Fruit fly (Drosophila melanogaster) whole organism, embryonic: ENCODE results near the gene VhaM9.7-d.

Source experiments
- Atf3 ChIP-seq: fragments of 200-800 bp; sonication (Bioruptor generic); optimal IDR thresholded peaks from 3 replicates; lab custom pipeline; 2016; ENCODE audit warnings: missing biosample characterization, missing genetic modification characterization
- BEAF-32 ChIP-seq: fragments of 200-800 bp; sonication (Bioruptor generic); optimal IDR thresholded peaks from 3 replicates; lab custom pipeline; 2017; ENCODE audit warnings: missing biosample characterization, missing genetic modification characterization, mild to moderate bottlenecking, moderate library complexity, missing genetic modification reagents
- CG10209 ChIP-seq: fragments of 200-800 bp; sonication (Bioruptor generic); optimal IDR thresholded peaks from 3 replicates; lab custom pipeline; 2017; ENCODE audit warnings: missing biosample characterization, mild to moderate bottlenecking, missing genetic modification characterization, missing genetic modification reagents
- CG11723 ChIP-seq: fragments of 200-800 bp; sonication (Bioruptor generic); optimal IDR thresholded peaks from 2 replicates; lab custom pipeline; 2017; ENCODE audit warnings: missing biosample characterization, mild to moderate bottlenecking, missing genetic modification characterization
- CG12071 ChIP-seq: fragments of 200-800 bp; sonication (Bioruptor generic); optimal IDR thresholded peaks from 3 replicates; lab custom pipeline; 2018; ENCODE audit warnings: missing biosample characterization, mild to moderate bottlenecking, missing genetic modification characterization
- CG12155 ChIP-seq: fragments of 200-800 bp; sonication (Bioruptor generic); optimal IDR thresholded peaks from 3 replicates; lab custom pipeline; 2016; ENCODE audit warnings: missing biosample characterization, missing genetic modification characterization
- CG12299 ChIP-seq: fragments of 200-800 bp; sonication (Bioruptor generic); optimal IDR thresholded peaks from 2 replicates; lab custom pipeline; 2018; ENCODE audit warnings: missing biosample characterization, mild to moderate bottlenecking, missing genetic modification characterization
- CG12744 ChIP-seq: fragments of 200-800 bp; sonication (Bioruptor generic); optimal IDR thresholded peaks from 2 replicates; lab custom pipeline; 2016; ENCODE audit warnings: missing biosample characterization, missing genetic modification characterization
- CG14710 ChIP-seq: fragments of 200-800 bp; sonication (Bioruptor generic); optimal IDR thresholded peaks from 3 replicates; lab custom pipeline; 2019; ENCODE audit warnings: missing biosample characterization, mild to moderate bottlenecking, missing genetic modification characterization, moderate library complexity
- CG16815 ChIP-seq: fragments of 200-800 bp; sonication (Bioruptor generic); optimal IDR thresholded peaks from 3 replicates; lab custom pipeline; 2017; ENCODE audit warnings: missing biosample characterization, mild to moderate bottlenecking, missing genetic modification characterization
- CG30020 ChIP-seq: fragments of 200-800 bp; optimal IDR thresholded peaks from 2 replicates; lab custom pipeline; 2019; ENCODE audit warnings: missing biosample characterization, mild to moderate bottlenecking, missing genetic modification characterization, moderate library complexity
- CG34224 ChIP-seq: fragments of 200-800 bp; sonication (Bioruptor generic); IDR thresholded peaks from 3 replicates; pipeline ENCODE4 v1.3.6; 2022; ENCODE audit warnings: missing biosample characterization, missing genetic modification characterization; ENCODE audit not compliant: partially characterized antibody
- CG4617 ChIP-seq: fragments of 200-800 bp; sonication (Bioruptor generic); optimal IDR thresholded peaks from 3 replicates; lab custom pipeline; 2016; ENCODE audit warnings: missing biosample characterization, missing genetic modification characterization, borderline replicate concordance
- CG4707 ChIP-seq: fragments of 200-800 bp; sonication (Bioruptor generic); optimal IDR thresholded peaks from 2 replicates; lab custom pipeline; 2018; ENCODE audit warnings: missing biosample characterization, mild to moderate bottlenecking, missing genetic modification characterization, moderate library complexity
- CG5180 ChIP-seq: fragments of 200-800 bp; sonication (Bioruptor generic); optimal IDR thresholded peaks from 3 replicates; lab custom pipeline; 2017; ENCODE audit warnings: missing biosample characterization, missing genetic modification characterization, mild to moderate bottlenecking, moderate library complexity, missing genetic modification reagents
- CG6175 ChIP-seq: fragments of 200-800 bp; sonication (Bioruptor generic); IDR thresholded peaks from 3 replicates; pipeline ENCODE4 v1.3.6; 2022; ENCODE audit warnings: missing biosample characterization, missing genetic modification characterization
- CG6765 ChIP-seq: fragments of 200-800 bp; sonication (Bioruptor generic); optimal IDR thresholded peaks from 3 replicates; lab custom pipeline; 2017; ENCODE audit warnings: missing biosample characterization, mild to moderate bottlenecking, missing genetic modification characterization
- CG7357 ChIP-seq: fragments of 200-800 bp; sonication (Bioruptor generic); IDR thresholded peaks from 3 replicates; pipeline ENCODE4 v1.3.6; 2022; ENCODE audit warnings: missing biosample characterization, missing genetic modification characterization
- CG7928 ChIP-seq: fragments of 200-800 bp; sonication (Bioruptor generic); optimal IDR thresholded peaks from 2 replicates; lab custom pipeline; 2017; ENCODE audit warnings: missing biosample characterization, mild to moderate bottlenecking, missing genetic modification characterization
- CG8765 ChIP-seq: fragments of 200-800 bp; sonication (Bioruptor generic); IDR thresholded peaks from 2 replicates; pipeline ENCODE4 v1.3.6; 2022; ENCODE audit warnings: missing biosample characterization, missing genetic modification characterization
- CG8924 ChIP-seq: fragments of 200-800 bp; optimal IDR thresholded peaks from 3 replicates; lab custom pipeline; 2019; ENCODE audit warnings: missing biosample characterization, mild to moderate bottlenecking, missing genetic modification characterization, moderate library complexity
- CG9727 ChIP-seq: fragments of 200-800 bp; sonication (Bioruptor generic); optimal IDR thresholded peaks from 3 replicates; lab custom pipeline; 2017; ENCODE audit warnings: missing biosample characterization, mild to moderate bottlenecking, missing genetic modification characterization
- CkIIα-i1 ChIP-seq: fragments of 200-800 bp; sonication (Bioruptor generic); IDR thresholded peaks from 2 replicates; pipeline ENCODE4 v1.3.6; 2022; ENCODE audit warnings: missing biosample characterization, missing genetic modification characterization
- CoRest ChIP-seq: fragments of 200-800 bp; sonication (Bioruptor generic); optimal IDR thresholded peaks from 3 replicates; lab custom pipeline; 2018; ENCODE audit warnings: missing biosample characterization, mild to moderate bottlenecking, missing genetic modification characterization, moderate library complexity
- CrebB ChIP-seq: fragments of 200-800 bp; sonication (Bioruptor generic); optimal IDR thresholded peaks from 3 replicates; lab custom pipeline; 2018; ENCODE audit warnings: missing biosample characterization, mild to moderate bottlenecking, missing genetic modification characterization
- Ets65A ChIP-seq: fragments of 200-800 bp; sonication (Bioruptor generic); peaks from one replicate; lab custom pipeline; 2016; ENCODE audit warnings: missing biosample characterization, missing genetic modification characterization
- Fer1 ChIP-seq: fragments of 200-800 bp; sonication (Bioruptor generic); optimal IDR thresholded peaks from 2 replicates; lab custom pipeline; 2017; ENCODE audit warnings: missing biosample characterization, mild to moderate bottlenecking, missing genetic modification characterization
- HLH4C ChIP-seq: fragments of 200-800 bp; sonication (Bioruptor generic); IDR thresholded peaks from 3 replicates; pipeline ENCODE4 v1.3.6; 2022; ENCODE audit warnings: missing biosample characterization, missing genetic modification characterization; ENCODE audit not compliant: partially characterized antibody
- Neu2 ChIP-seq: fragments of 200-800 bp; sonication (Bioruptor generic); optimal IDR thresholded peaks from 3 replicates; lab custom pipeline; 2016; ENCODE audit warnings: missing biosample characterization, missing genetic modification characterization, borderline replicate concordance
- Oaz ChIP-seq: fragments of 200-800 bp; sonication (Bioruptor generic); IDR thresholded peaks from 2 replicates; pipeline ENCODE4 v1.3.6; 2022; ENCODE audit warnings: missing biosample characterization, missing genetic modification characterization
- Six4 ChIP-seq: fragments of 200-800 bp; sonication (Bioruptor generic); optimal IDR thresholded peaks from 2 replicates; lab custom pipeline; 2016; ENCODE audit warnings: missing biosample characterization, missing genetic modification characterization
- YL-1 ChIP-seq: fragments of 200-800 bp; sonication (Bioruptor generic); optimal IDR thresholded peaks from 3 replicates; lab custom pipeline; 2017; ENCODE audit warnings: missing biosample characterization, mild to moderate bottlenecking, missing genetic modification characterization
- ase ChIP-seq: fragments of 200-800 bp; sonication (Bioruptor generic); IDR thresholded peaks from 3 replicates; pipeline ENCODE4 v1.3.6; 2022; ENCODE audit warnings: missing biosample characterization, missing genetic modification characterization
- ato ChIP-seq: fragments of 200-800 bp; sonication (Bioruptor generic); IDR thresholded peaks from 2 replicates; pipeline ENCODE4 v1.3.6; 2022; ENCODE audit warnings: missing biosample characterization, missing genetic modification characterization; ENCODE audit not compliant: partially characterized antibody
- chinmo ChIP-seq: fragments of 200-800 bp; sonication (Bioruptor generic); IDR thresholded peaks from 4 replicates; pipeline ENCODE4 v1.3.6; 2022; ENCODE audit warnings: missing biosample characterization, missing genetic modification characterization; ENCODE audit not compliant: partially characterized antibody
- corto ChIP-seq: fragments of 200-800 bp; sonication (Bioruptor generic); optimal IDR thresholded peaks from 2 replicates; lab custom pipeline; 2016; ENCODE audit warnings: missing biosample characterization, mild to moderate bottlenecking, missing genetic modification characterization, moderate library complexity
- cwo ChIP-seq: fragments of 200-800 bp; sonication (Bioruptor generic); optimal IDR thresholded peaks from 3 replicates; lab custom pipeline; 2017; ENCODE audit warnings: missing biosample characterization, missing genetic modification characterization, mild to moderate bottlenecking, moderate library complexity, missing genetic modification reagents
- dan ChIP-seq: fragments of 200-800 bp; sonication (Bioruptor generic); IDR thresholded peaks from 2 replicates; pipeline ENCODE4 v1.3.6; 2022; ENCODE audit warnings: missing biosample characterization, missing genetic modification characterization
- en ChIP-seq: fragments of 200-800 bp; sonication (Bioruptor generic); optimal IDR thresholded peaks from 2 replicates; lab custom pipeline; 2016; ENCODE audit warnings: missing biosample characterization, missing genetic modification characterization
- maf-S ChIP-seq: fragments of 200-800 bp; sonication (Bioruptor generic); optimal IDR thresholded peaks from 2 replicates; lab custom pipeline; 2016; ENCODE audit warnings: missing biosample characterization, missing genetic modification characterization
- nau ChIP-seq: fragments of 200-800 bp; sonication (Bioruptor generic); optimal IDR thresholded peaks from 3 replicates; lab custom pipeline; 2017; ENCODE audit warnings: missing biosample characterization, mild to moderate bottlenecking, missing genetic modification characterization, missing genetic modification reagents
- nerfin-2 ChIP-seq: fragments of 200-800 bp; sonication (Bioruptor generic); IDR thresholded peaks from 2 replicates; pipeline ENCODE4 v1.3.6; 2022; ENCODE audit warnings: missing biosample characterization, missing genetic modification characterization; ENCODE audit not compliant: partially characterized antibody
- odd ChIP-seq: fragments of 200-800 bp; sonication (Bioruptor generic); optimal IDR thresholded peaks from 2 replicates; lab custom pipeline; 2017; ENCODE audit warnings: missing biosample characterization, mild to moderate bottlenecking, missing genetic modification characterization
- otp ChIP-seq: fragments of 200-800 bp; sonication (Bioruptor generic); IDR thresholded peaks from 3 replicates; pipeline ENCODE4, ENCODE4 v1.3.6; 2022; ENCODE audit warnings: missing biosample characterization, missing genetic modification characterization
- peb ChIP-seq: fragments of 200-800 bp; sonication (Bioruptor generic); IDR thresholded peaks from 2 replicates; pipeline ENCODE4 v1.3.6; 2022; ENCODE audit warnings: missing biosample characterization, missing genetic modification characterization
- pho ChIP-seq: fragments of 200-800 bp; sonication (Bioruptor generic); optimal IDR thresholded peaks from 2 replicates; lab custom pipeline; 2016; ENCODE audit warnings: missing biosample characterization, missing genetic modification characterization
- prd ChIP-seq, 3 experiments: fragments of >200 bp in 2 of 3; fragments of 200-800 bp in 1 of 3; sonication (Bioruptor generic) in 1 of 3; optimal IDR thresholded peaks in 2 of 3; IDR thresholded peaks in 1 of 3; 2 replicates in 2 of 3; 3 replicates in 1 of 3; pipeline versions ENCODE4 v1.3.6 to Lab custom; 2017 to 2022; ENCODE audit warnings: missing biosample characterization in 1 of 3, missing genetic modification characterization in 1 of 3
- scrt ChIP-seq: fragments of 200-800 bp; sonication (Bioruptor generic); optimal IDR thresholded peaks from 2 replicates; lab custom pipeline; 2018; ENCODE audit warnings: missing biosample characterization, mild to moderate bottlenecking, missing genetic modification characterization, moderate library complexity
- sim ChIP-seq: fragments of 200-800 bp; sonication (Bioruptor generic); IDR thresholded peaks from 2 replicates; pipeline ENCODE4 v1.3.6; 2022; ENCODE audit warnings: missing biosample characterization, missing genetic modification characterization
- wek ChIP-seq: fragments of 200-800 bp; sonication (Bioruptor generic); optimal IDR thresholded peaks from 3 replicates; lab custom pipeline; 2018; ENCODE audit warnings: missing biosample characterization, mild to moderate bottlenecking, missing genetic modification characterization, moderate library complexity

VhaM9.7-d gene

dm6 chr3R:17007336-17007735 is 32.3 kb downstream of the VhaM9.7-d start (continued):
- TF ChIP-seq CG12071 (peak; percentile 64), nerfin-2 (GFP tag; lab: Robert Waterston, UW) (no peak), pho (GFP tag; lab: Kevin White, UChicago) (no peak), scrt (GFP tag; lab: Kevin White, UChicago) (no peak), Atf3 (GFP tag; lab: Kevin White, UChicago) (no peak), CG8765 (GFP tag; lab: Robert Waterston, UW) (no peak), dan (GFP tag; lab: Robert Waterston, UW) (no peak), CG9727 (no peak), CoRest (tag; lab: Kevin White, UChicago) (no peak), Fer1 (GFP tag; lab: Kevin White, UChicago) (no peak), CG34224 (GFP tag; lab: Robert Waterston, UW) (no peak), corto (GFP tag; lab: Kevin White, UChicago) (no peak), CG7357 (GFP tag; lab: Robert Waterston, UW) (no peak), CG10209 (GFP tag; lab: Kevin White, UChicago) (no peak), maf-S (GFP tag; lab: Kevin White, UChicago) (no peak), CG7928 (GFP tag; lab: Kevin White, UChicago) (no peak), BEAF-32 (GFP tag; lab: Kevin White, UChicago) (no peak), CG12155 (GFP tag; lab: Kevin White, UChicago) (no peak), CG4617 (GFP tag; lab: Kevin White, UChicago) (no peak), CkIIα-i1 (GFP tag; lab: Robert Waterston, UW) (no peak), wek (GFP tag; lab: Kevin White, UChicago) (peak; percentile 12), CG4707 (no peak), CrebB (tag; lab: Kevin White, UChicago) (peak; percentile 22), odd (peak; percentile 4), Neu2 (GFP tag; lab: Kevin White, UChicago) (no peak), Oaz (GFP tag; lab: Robert Waterston, UW) (no peak), sim (GFP tag; lab: Robert Waterston, UW) (no peak), en (GFP tag; lab: Kevin White, UChicago) (no peak), YL-1 (GFP tag; lab: Kevin White, UChicago) (no peak), HLH4C (GFP tag; lab: Robert Waterston, UW) (no peak), CG30020 (no peak), Ets65A (GFP tag; lab: Kevin White, UChicago) (no peak), CG6175 (no peak), CG16815 (GFP tag; lab: Kevin White, UChicago) (no peak), CG5180 (no peak), ato (GFP tag; lab: Robert Waterston, UW) (no peak), CG12744 (no peak), nau (GFP tag; lab: Kevin White, UChicago) (no peak), CG11723 (GFP tag; lab: Kevin White, UChicago) (no peak), cwo (GFP tag; lab: Kevin White, UChicago) (no peak), Six4 (no peak), ase (no peak), CG14710 (tag; lab: Kevin White, UChicago) (no peak), otp (GFP tag; lab: Robert Waterston, UW) (no peak), CG8924 (no peak), chinmo (GFP tag; lab: Robert Waterston, UW) (no peak), CG12299 (no peak), prd (optimal IDR thresholded peaks at IDR 0.05; lab: Kevin White, UChicago) (no peak), prd (GFP tag; IDR thresholded peaks at IDR 0.05; lab: Robert Waterston, UW) (no peak), CG6765 (GFP tag; lab: Kevin White, UChicago) (peak; percentile 27), peb (GFP tag; lab: Robert Waterston, UW) (no peak)
